Worm (Caenorhabditis elegans): Measurements from ENCODE around the gene F41G3.3.
A peak's percentile ranks its signal among the peaks of the same experiment; 100 is the strongest.

F41G3.3 gene

DNA sequence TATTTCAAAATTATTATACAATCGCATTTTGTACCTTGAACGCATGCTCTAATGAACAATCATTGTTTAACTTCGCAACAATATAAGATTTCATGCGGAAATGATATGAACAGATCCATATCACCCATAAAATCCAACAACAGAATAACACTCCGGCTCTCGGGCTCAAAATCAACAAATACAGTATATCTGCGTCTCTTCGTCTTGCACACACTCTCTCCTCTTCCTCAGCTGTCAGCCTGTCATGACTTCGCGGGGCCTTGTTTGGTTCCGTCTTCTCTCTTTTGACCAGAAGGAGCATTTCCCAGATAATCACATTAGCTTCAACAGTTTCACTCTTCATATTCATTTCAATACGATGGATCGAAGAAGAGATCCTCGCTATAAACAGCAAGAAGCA, at the start of gene F41G3.3:
TSS of gene F41G3.3 (plus strand) at position 301 of the 400 bp plus-strand sequence.
- TF ChIP-seq nhr-11 (tag; optimal IDR thresholded peaks at IDR 0.05): no peak
- no peak for TF ChIP-seq vab-15 (tag; optimal IDR thresholded peaks at IDR 0.05)
- TF ChIP-seq ceh-88 (GFP tag; IDR thresholded peaks at IDR 0.05): no peak
- TF ChIP-seq ama-1 (optimal IDR thresholded peaks at IDR 0.05): no peak
- TF ChIP-seq lin-13 (GFP tag; optimal IDR thresholded peaks at IDR 0.05): no peak
- TF ChIP-seq ztf-11 (tag; optimal IDR thresholded peaks at IDR 0.05): no peak
- TF ChIP-seq dpl-1 (GFP tag; optimal IDR thresholded peaks at IDR 0.05): no peak
- no peak for TF ChIP-seq ceh-8 (GFP tag; optimal IDR thresholded peaks at IDR 0.05)
- no peak for TF ChIP-seq sox-4 (tag; optimal IDR thresholded peaks at IDR 0.05)
- TF ChIP-seq nhr-85 (tag): no peak
- TF ChIP-seq nhr-237 (tag; optimal IDR thresholded peaks at IDR 0.05): no peak
- TF ChIP-seq lir-3 (tag; optimal IDR thresholded peaks at IDR 0.05; ENCODE audit: poor library complexity): no peak
- TF ChIP-seq ceh-90 (tag; optimal IDR thresholded peaks at IDR 0.05): no peak
- TF ChIP-seq snu-23 (GFP tag; optimal IDR thresholded peaks at IDR 0.05): no peak
- no peak for TF ChIP-seq fkh-4 (tag; optimal IDR thresholded peaks at IDR 0.05; ENCODE audit: borderline replicate concordance)
- no peak for TF ChIP-seq unc-30 (tag; optimal IDR thresholded peaks at IDR 0.05)
- TF ChIP-seq nhr-20 (tag; optimal IDR thresholded peaks at IDR 0.05): no peak
- TF ChIP-seq grh-1 (GFP tag; IDR thresholded peaks at IDR 0.05): no peak

DNA sequence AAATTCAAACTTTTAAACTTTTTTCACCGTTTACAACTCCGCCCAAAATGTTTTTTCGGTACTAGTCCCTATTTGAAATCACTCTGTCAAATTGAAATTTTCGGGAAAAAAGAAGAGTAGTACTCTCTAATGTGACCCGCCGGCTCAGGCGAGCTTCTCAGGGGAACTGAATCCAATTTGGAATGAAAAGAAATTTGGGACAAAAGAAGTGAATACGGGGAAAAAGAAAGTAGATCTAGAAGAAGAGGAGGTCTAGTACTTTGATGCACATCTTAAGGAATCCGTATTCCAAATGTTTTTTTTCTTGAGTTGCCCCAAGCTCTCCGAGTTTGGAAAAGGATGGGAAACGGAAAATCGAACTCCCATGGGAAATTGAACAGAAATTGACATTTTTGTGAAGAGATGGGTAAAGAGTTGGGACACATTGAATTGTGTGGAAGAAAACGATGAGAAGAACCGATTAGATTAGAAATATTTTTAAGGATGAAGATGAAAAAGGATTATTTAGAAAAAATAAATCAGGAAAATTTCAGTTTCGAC, 49.7 kb upstream of the F41G3.3 start:
- TF ChIP-seq lin-14 (GFP tag; optimal IDR thresholded peaks at IDR 0.05) (peak; percentile 64), mdl-1 (tag; optimal IDR thresholded peaks at IDR 0.05) (no peak), fkh-10 (GFP tag; optimal IDR thresholded peaks at IDR 0.05) (peak; percentile 39), unc-62 (GFP tag; optimal IDR thresholded peaks at IDR 0.05) (no peak), tbx-2 (tag; optimal IDR thresholded peaks at IDR 0.05) (peak; percentile 21), lsy-2 (tag; optimal IDR thresholded peaks at IDR 0.05) (no peak), C04F5.9 (tag; optimal IDR thresholded peaks at IDR 0.05) (no peak), nhr-11 (tag; optimal IDR thresholded peaks at IDR 0.05) (no peak), nhr-71 (tag; optimal IDR thresholded peaks at IDR 0.05) (no peak), efl-3 (GFP tag; optimal IDR thresholded peaks at IDR 0.05) (no peak), rnt-1 (tag; optimal IDR thresholded peaks at IDR 0.05) (no peak), irx-1 (tag; optimal IDR thresholded peaks at IDR 0.05) (no peak)

DNA sequence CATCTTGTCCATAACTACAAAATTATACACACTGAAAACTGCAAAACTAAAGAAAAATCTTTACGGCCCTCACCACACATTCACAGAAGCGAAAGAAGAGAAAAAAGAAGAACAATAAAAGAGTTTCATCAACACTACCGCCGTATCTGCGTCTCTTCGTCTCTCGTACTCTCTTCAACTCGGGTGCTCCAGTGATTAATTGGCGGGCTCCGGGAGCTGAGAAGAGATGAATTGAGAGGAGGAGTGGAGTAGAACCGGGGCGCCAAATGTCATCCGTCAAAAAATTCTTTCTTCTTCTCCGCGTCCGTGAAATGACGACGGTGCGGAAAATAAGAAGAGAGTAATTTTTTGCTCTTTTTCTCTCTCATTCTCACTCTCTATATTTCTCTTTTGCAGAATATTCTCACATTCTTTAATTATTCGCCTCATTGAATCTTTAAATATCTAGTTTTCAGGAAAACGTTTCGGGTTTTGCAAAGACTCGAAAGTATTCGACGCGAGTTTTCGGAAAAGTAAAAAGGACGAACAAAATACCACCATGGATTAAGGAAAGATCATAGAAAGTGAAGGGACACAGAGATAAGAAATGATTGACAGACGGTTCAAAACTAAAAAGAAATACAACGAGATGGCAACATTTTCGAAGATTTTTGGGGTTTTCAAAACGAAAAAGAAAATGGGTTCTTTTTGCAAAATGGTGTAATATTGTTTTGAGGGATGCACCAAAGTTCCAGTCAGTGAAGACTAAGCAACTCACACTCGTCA, 48.7 kb upstream of the F41G3.3 start:
- TF ChIP-seq grh-1 (GFP tag; IDR thresholded peaks at IDR 0.05) (no peak), snu-23 (GFP tag; optimal IDR thresholded peaks at IDR 0.05) (peak; percentile 28), nhr-71 (tag; optimal IDR thresholded peaks at IDR 0.05) (peak; percentile 74), lin-39 (tag; optimal IDR thresholded peaks at IDR 0.05) (peak; percentile 85), nhr-47 (tag; optimal IDR thresholded peaks at IDR 0.05) (peak; percentile 24), ceh-82 (tag; optimal IDR thresholded peaks at IDR 0.05) (peak in 1 of 3 experiments; percentile 1), dsc-1 (tag; optimal IDR thresholded peaks at IDR 0.05) (peak; percentile 61), irx-1 (tag; optimal IDR thresholded peaks at IDR 0.05) (peak; percentile 5), vab-15 (tag; optimal IDR thresholded peaks at IDR 0.05) (peak; percentile 15), C34B4.2 (tag; optimal IDR thresholded peaks at IDR 0.05) (no peak), lsy-2 (tag; optimal IDR thresholded peaks at IDR 0.05) (peak in 1 of 2 experiments; percentile 33), fkh-10 (GFP tag; optimal IDR thresholded peaks at IDR 0.05) (no peak), dpl-1 (GFP tag; optimal IDR thresholded peaks at IDR 0.05) (no peak), rnt-1 (tag; optimal IDR thresholded peaks at IDR 0.05) (peak; percentile 85), nhr-19 (GFP tag; conservative IDR thresholded peaks at IDR 0.05) (peak; percentile 40; the same call in 1 of the 2 replicates), nhr-20 (tag; optimal IDR thresholded peaks at IDR 0.05) (peak; percentile 3), lin-14 (GFP tag; optimal IDR thresholded peaks at IDR 0.05) (peak; percentile 92), efl-1 (optimal IDR thresholded peaks at IDR 0.05) (peak in 1 of 2 experiments; percentile 11), efl-1 (GFP tag; optimal IDR thresholded peaks at IDR 0.05 in 1 of 2) (peak in 1 of 2 experiments; percentile 59), swsn-7 (tag; optimal IDR thresholded peaks at IDR 0.05) (peak; percentile 20), nhr-85 (tag) (no peak), blmp-1 (tag; optimal IDR thresholded peaks at IDR 0.05) (peak; percentile 61), sptf-1 (tag; optimal IDR thresholded peaks at IDR 0.05) (no peak), unc-130 (tag; optimal IDR thresholded peaks at IDR 0.05) (peak; percentile 50), pax-3 (tag; optimal IDR thresholded peaks at IDR 0.05) (no peak), tbx-2 (tag; optimal IDR thresholded peaks at IDR 0.05) (peak; percentile 49), lin-13 (GFP tag; optimal IDR thresholded peaks at IDR 0.05) (peak; percentile 3), lin-35 (GFP tag; optimal IDR thresholded peaks at IDR 0.05) (peak in 1 of 2 experiments; percentile 2), lin-15B (tag; optimal IDR thresholded peaks at IDR 0.05) (no peak), unc-86 (tag; optimal IDR thresholded peaks at IDR 0.05) (peak; percentile 5)
